Fruit fly (Drosophila melanogaster): ENCODE results near the gene CG5787.

CG5787 gene

DNA sequence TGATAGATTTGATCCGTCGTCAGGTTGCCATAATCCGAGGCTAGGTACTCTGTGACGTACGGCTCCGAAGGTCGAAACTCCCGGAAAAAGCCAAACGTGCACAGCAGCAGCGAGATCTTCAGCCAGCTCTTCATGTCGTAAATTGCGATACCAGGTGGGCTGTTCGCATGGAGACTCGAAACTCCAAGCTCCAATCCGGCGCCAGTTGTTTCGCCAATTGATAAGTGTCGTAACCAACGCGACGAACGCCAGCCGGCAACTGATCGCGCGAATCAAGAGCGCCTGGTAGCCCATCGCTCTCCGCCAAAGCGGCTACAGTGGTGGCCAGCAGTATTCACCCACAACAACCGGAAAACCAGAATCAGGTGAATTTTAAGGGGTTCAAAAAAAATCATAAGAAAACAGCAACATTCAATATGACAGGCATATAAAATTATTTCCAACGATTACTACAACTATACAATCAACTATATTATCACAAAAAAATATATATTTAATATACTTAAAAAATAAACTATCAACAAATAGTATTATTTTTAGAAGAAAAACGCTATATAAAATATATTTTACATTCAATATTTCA, 12.3 kb downstream of the CG5787 start, which contains the start of gene CG17036 (continued):
- TF ChIP-seq crp (GFP tag; optimal IDR thresholded peaks at IDR 0.05) (no peak), tap (tag; optimal IDR thresholded peaks at IDR 0.05) (no peak), Kr (GFP tag; optimal IDR thresholded peaks at IDR 0.05) (no peak), CrebB (tag; optimal IDR thresholded peaks at IDR 0.05) (no peak), zfh2 (GFP tag; optimal IDR thresholded peaks at IDR 0.05) (no peak), Atf-2 (GFP tag; optimal IDR thresholded peaks at IDR 0.05) (no peak), CG15011 (GFP tag; optimal IDR thresholded peaks at IDR 0.05) (peak; percentile 5), D19A (tag; optimal IDR thresholded peaks at IDR 0.05) (peak; percentile 1), gro (GFP tag; optimal IDR thresholded peaks at IDR 0.05) (no peak), sr (GFP tag; IDR thresholded peaks at IDR 0.05) (no peak), CG9609 (GFP tag; optimal IDR thresholded peaks at IDR 0.05) (no peak), dmrt11E (tag; optimal IDR thresholded peaks at IDR 0.05) (no peak), CG7839 (tag; optimal IDR thresholded peaks at IDR 0.05) (peak; percentile 58), Hr39 (optimal IDR thresholded peaks at IDR 0.05) (no peak), CG17612 (GFP tag; IDR thresholded peaks at IDR 0.05) (no peak), CG18619 (GFP tag; optimal IDR thresholded peaks at IDR 0.05) (no peak), Trl (optimal IDR thresholded peaks at IDR 0.05) (no peak), Trl (GFP tag; optimal IDR thresholded peaks at IDR 0.05) (no peak), E2f1 (GFP tag; IDR thresholded peaks at IDR 0.05) (0 out of 2 replicates have a peak, but pooled peaks have one; percentile 15), Ada2b (GFP tag; IDR thresholded peaks at IDR 0.05) (peak; percentile 20; the same call in 1 of the 2 replicates), ham (GFP tag; IDR thresholded peaks at IDR 0.05) (peak; percentile 17; the same call in 1 of the 2 replicates), Pdp1 (GFP tag; optimal IDR thresholded peaks at IDR 0.05) (peak in 1 of 2 experiments; percentile 79), CG12219 (GFP tag; optimal IDR thresholded peaks at IDR 0.05) (no peak), Med (GFP tag) (peak; percentile 83), CG34422 (GFP tag; IDR thresholded peaks at IDR 0.05) (peak; percentile 46; the same call in 1 of the 3 replicates), lbe (GFP tag; optimal IDR thresholded peaks at IDR 0.05) (no peak), cg (GFP tag; optimal IDR thresholded peaks at IDR 0.05) (no peak), CG30403 (GFP tag; optimal IDR thresholded peaks at IDR 0.05) (peak; percentile 16), bcd (GFP tag; optimal IDR thresholded peaks at IDR 0.05) (peak; percentile 15), Gug (GFP tag; IDR thresholded peaks at IDR 0.05) (peak; percentile 47; the same call in 1 of the 4 replicates), lmd (GFP tag; IDR thresholded peaks at IDR 0.05) (no peak), CG10543 (GFP tag; optimal IDR thresholded peaks at IDR 0.05) (peak; percentile 11), Six4 (GFP tag; optimal IDR thresholded peaks at IDR 0.05) (no peak), al (GFP tag; IDR thresholded peaks at IDR 0.05) (peak; percentile 36; the same call in 1 of the 2 replicates), CG9215 (GFP tag; IDR thresholded peaks at IDR 0.05) (no peak), CoRest (tag; optimal IDR thresholded peaks at IDR 0.05) (peak; percentile 53), CG12155 (GFP tag; optimal IDR thresholded peaks at IDR 0.05) (peak; percentile 5), Dek (tag; optimal IDR thresholded peaks at IDR 0.05) (no peak), Awh (GFP tag; IDR thresholded peaks at IDR 0.05) (no peak), zfh1 (GFP tag; IDR thresholded peaks at IDR 0.05) (0 out of 3 replicates have a peak, but pooled peaks have one; percentile 29), CG3281 (GFP tag; optimal IDR thresholded peaks at IDR 0.05) (peak; percentile 52), pzg (GFP tag; optimal IDR thresholded peaks at IDR 0.05) (no peak), odd (GFP tag; optimal IDR thresholded peaks at IDR 0.05) (no peak), rib (GFP tag; IDR thresholded peaks at IDR 0.05) (peak; percentile 26; the same call in 1 of the 2 replicates), sqz (GFP tag; optimal IDR thresholded peaks at IDR 0.05) (no peak), cas (GFP tag; IDR thresholded peaks at IDR 0.05) (no peak), CG13775 (GFP tag; optimal IDR thresholded peaks at IDR 0.05) (peak; percentile 47), Sox102F (GFP tag; optimal IDR thresholded peaks at IDR 0.05) (no peak), chif (GFP tag; optimal IDR thresholded peaks at IDR 0.05) (no peak), CG4820 (GFP tag; optimal IDR thresholded peaks at IDR 0.05) (no peak), dmrt99B (tag; optimal IDR thresholded peaks at IDR 0.05) (no peak)

Data from whole organism, embryonic.